Fruit fly (Drosophila melanogaster): ENCODE data around the gene Tsp74F.
"Not testable (repeated sequence)": the region's sequence is repeated elsewhere in the genome, so short reads cannot be mapped to it uniquely, and the experiment has no call there.

Tsp74F gene

dm6 chr3L:17884276-17884675 is 11.4 kb downstream of the Tsp74F start, which contains the start of gene CG5506:
TSS of gene CG5506 (minus strand) at chr3L:17884376.
- TF ChIP-seq pan (optimal IDR thresholded peaks at IDR 0.05) (no peak), CG8478 (optimal IDR thresholded peaks at IDR 0.05) (no peak), Dll (optimal IDR thresholded peaks at IDR 0.05) (no peak), psq (optimal IDR thresholded peaks at IDR 0.05) (no peak), EcR (GFP tag; optimal IDR thresholded peaks at IDR 0.05) (no peak), usp (GFP tag; optimal IDR thresholded peaks at IDR 0.05) (no peak)

DNA sequence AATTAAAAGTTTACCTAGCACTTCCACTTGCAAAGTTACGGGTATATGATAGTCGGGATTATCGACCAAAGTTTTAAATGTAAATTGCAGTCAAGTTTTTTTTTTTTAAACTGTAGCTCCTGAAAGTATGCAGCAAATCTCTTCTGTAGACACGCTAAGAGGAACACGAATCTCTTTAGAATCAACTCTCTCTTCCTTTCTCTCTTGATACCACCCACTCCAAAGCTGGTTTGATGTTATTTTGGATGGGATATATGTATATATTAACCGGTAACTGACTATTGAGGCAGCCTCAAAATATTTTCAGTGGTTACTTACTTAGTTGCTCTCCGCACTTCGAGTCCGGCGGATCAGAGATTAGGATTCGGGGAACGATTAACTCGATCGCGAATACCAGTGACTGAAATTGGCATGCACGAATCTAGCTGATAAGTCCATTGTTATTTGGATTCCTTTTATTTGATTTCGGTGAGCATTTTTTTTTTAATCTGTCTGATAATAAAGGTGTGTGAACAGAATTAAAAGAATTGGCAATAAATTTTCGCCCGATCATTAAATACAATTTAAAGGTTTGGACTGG is 16.8 kb downstream of the Tsp74F start, which contains the start of gene CG7408:
CG7408 (plus strand) TSS at position 316 of the 580 bp plus-strand sequence.
- no peak for TF ChIP-seq pan (optimal IDR thresholded peaks at IDR 0.05)
- no peak for TF ChIP-seq Dll (optimal IDR thresholded peaks at IDR 0.05)
- TF ChIP-seq psq (optimal IDR thresholded peaks at IDR 0.05): no peak
- TF ChIP-seq CG8478 (optimal IDR thresholded peaks at IDR 0.05): no peak

- TF ChIP-seq psq, pan, CG8478 (optimal IDR thresholded peaks at IDR 0.05): not testable (repeated sequence)
Measured at dm6 chr3L:17858174-17858573, 37.5 kb downstream of the Tsp74F start, which contains the start of gene CG34002. TSS of gene CG34002 (plus strand) at chr3L:17858474.

dm6 chr3L:17856655-17857479 is 38.8 kb downstream of the Tsp74F start, which contains the start of gene CG5535:
TSS of gene CG5535 (minus strand) at chr3L:17856794.
- TF ChIP-seq Dll (optimal IDR thresholded peaks at IDR 0.05): no peak
- no peak for TF ChIP-seq EcR (GFP tag; optimal IDR thresholded peaks at IDR 0.05)
- TF ChIP-seq psq (optimal IDR thresholded peaks at IDR 0.05): no peak
- no peak for TF ChIP-seq usp (GFP tag; optimal IDR thresholded peaks at IDR 0.05)
- no peak for TF ChIP-seq pan (optimal IDR thresholded peaks at IDR 0.05)
- TF ChIP-seq CG8478 (optimal IDR thresholded peaks at IDR 0.05): no peak

dm6 chr3L:17849517-17849916 is 46.1 kb downstream of the Tsp74F start, which contains the start of gene TrpRS-m:
TSS of gene TrpRS-m (plus strand) at chr3L:17849727.
- TF ChIP-seq pan (optimal IDR thresholded peaks at IDR 0.05) (no peak), psq (optimal IDR thresholded peaks at IDR 0.05) (no peak), EcR (GFP tag; optimal IDR thresholded peaks at IDR 0.05) (no peak), CG8478 (optimal IDR thresholded peaks at IDR 0.05) (no peak), usp (GFP tag; optimal IDR thresholded peaks at IDR 0.05) (no peak), Dll (optimal IDR thresholded peaks at IDR 0.05) (no peak)

DNA sequence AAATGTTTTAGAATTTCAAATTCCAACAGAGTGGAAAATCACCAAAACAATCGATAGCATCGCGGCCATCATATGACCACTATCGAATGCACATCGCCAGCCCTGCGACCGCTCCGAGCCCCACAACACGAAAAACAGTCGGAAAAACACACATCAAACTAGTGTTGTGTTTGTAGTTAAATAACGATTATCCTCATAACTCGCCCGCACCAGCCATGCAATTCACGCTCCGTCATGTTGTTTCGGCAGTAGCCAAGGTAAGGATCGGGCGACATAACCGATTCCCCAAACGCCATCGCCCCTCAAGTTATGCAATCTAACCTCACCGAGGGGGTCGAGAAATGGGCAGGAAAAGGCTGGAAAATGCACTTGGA is 48.7 kb downstream of the Tsp74F start:
- TF ChIP-seq CG8478 (optimal IDR thresholded peaks at IDR 0.05) (no peak), pan (optimal IDR thresholded peaks at IDR 0.05) (no peak), usp (GFP tag; optimal IDR thresholded peaks at IDR 0.05) (no peak), Dll (optimal IDR thresholded peaks at IDR 0.05) (no peak), psq (optimal IDR thresholded peaks at IDR 0.05) (no peak), EcR (GFP tag; optimal IDR thresholded peaks at IDR 0.05) (no peak)

DNA sequence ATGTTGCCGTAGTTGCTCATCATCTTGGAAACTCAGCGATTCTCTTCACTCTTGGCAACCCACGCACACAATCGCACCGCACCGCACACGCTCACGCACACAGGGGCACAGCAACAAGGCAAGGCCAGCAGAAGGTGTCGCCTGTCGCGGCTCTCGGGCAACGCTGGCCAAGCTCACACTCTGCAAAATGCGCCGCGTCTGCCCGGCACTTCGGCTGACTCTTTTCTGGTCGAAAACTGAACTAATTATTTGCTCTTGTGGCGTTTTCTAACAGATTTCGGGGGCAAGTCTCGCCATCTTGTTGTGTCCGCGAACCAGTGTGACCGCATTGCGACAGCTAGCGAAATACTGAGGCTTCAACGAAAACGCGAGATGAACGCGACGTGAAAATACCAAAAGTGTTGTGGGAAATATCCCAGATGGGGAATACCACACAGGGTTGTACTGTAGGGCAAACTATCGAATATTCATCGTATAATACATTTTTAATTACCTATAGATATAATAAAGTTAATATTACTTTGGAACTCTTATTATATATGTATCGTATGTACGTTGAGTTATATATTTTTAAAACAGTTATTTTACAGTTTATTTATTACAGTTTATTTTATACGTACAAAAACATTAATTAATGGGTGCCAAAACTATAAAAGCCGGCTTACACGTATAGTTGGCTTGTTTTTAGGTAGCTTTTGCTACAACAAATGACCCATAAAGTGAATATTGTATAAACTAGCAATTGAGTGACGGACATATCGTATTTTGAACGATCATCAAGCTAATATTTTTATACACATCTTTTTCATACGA is 49.3 kb downstream of the Tsp74F start, which contains the start of the genes MED19 and CG7430:
MED19 (minus strand) TSS at position 333 of the 813 bp plus-strand sequence.
CG7430 (plus strand) TSS at position 748 of the 813 bp plus-strand sequence.
- TF ChIP-seq pan (optimal IDR thresholded peaks at IDR 0.05) (no peak), CG8478 (optimal IDR thresholded peaks at IDR 0.05) (no peak), EcR (GFP tag; optimal IDR thresholded peaks at IDR 0.05) (no peak), usp (GFP tag; optimal IDR thresholded peaks at IDR 0.05) (no peak), psq (optimal IDR thresholded peaks at IDR 0.05) (no peak), Dll (optimal IDR thresholded peaks at IDR 0.05) (no peak)

- no peak for TF ChIP-seq pan (optimal IDR thresholded peaks at IDR 0.05)
- TF ChIP-seq usp (GFP tag; optimal IDR thresholded peaks at IDR 0.05): no peak
- no peak for TF ChIP-seq CG8478 (optimal IDR thresholded peaks at IDR 0.05)
- no peak for TF ChIP-seq EcR (GFP tag; optimal IDR thresholded peaks at IDR 0.05)
- TF ChIP-seq Dll (optimal IDR thresholded peaks at IDR 0.05): no peak
- TF ChIP-seq psq (optimal IDR thresholded peaks at IDR 0.05): no peak
Measured at dm6 chr3L:17842892-17843703, 52.6 kb downstream of the Tsp74F start, which contains the start of gene CG5567. TSS of gene CG5567 (minus strand) at chr3L:17843544.
